Fruit fly (Drosophila melanogaster): ENCODE data around the gene Gr98c.

DNA sequence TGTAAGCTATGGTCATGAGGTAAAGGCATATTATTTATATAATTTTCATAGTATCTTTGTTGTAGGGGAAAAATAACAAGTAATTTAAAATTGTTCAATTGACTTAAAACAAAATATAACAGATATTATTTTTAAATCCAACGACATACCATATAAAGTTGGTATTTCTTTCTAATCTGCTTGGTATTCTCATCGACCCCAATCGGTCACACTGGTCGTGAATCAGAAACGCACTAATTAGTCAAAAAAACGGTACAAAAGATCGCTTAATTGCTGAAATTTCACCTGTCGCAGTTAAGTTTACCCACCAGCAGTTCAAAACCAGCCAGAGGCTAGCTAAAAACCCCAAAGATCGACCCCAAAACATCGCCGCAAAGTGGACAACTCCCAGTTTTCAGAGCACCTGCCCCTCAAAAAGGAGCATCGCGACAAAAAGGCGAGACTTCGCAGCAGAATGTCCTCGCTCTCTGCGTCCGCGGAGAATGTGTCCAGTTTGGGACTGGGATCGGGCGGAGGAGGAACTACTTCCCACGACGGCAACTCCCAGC lies 38.5 kb downstream of the Gr98c start, which contains the start of gene pins:
- TF ChIP-seq usp (GFP tag; optimal IDR thresholded peaks at IDR 0.05) (no peak), CrebA (GFP tag; optimal IDR thresholded peaks at IDR 0.05; ENCODE audit: borderline replicate concordance) (no peak), OdsH (GFP tag; optimal IDR thresholded peaks at IDR 0.05) (no peak), brk (GFP tag; optimal IDR thresholded peaks at IDR 0.05) (no peak), sage (GFP tag; optimal IDR thresholded peaks at IDR 0.05) (no peak), Hr78 (GFP tag; optimal IDR thresholded peaks at IDR 0.05) (no peak)
